Fruit fly (Drosophila melanogaster) whole organism, embryonic: ENCODE measurements around the gene CG13894.

Source experiments
- Antp ChIP-seq: fragments of 200-800 bp; sonication (Bioruptor generic); optimal IDR thresholded peaks from 3 replicates; lab custom pipeline; 2016; ENCODE audit warnings: missing biosample characterization, missing genetic modification characterization
- B-H1 ChIP-seq: fragments of 200-800 bp; sonication (Bioruptor generic); IDR thresholded peaks from 3 replicates; pipeline ENCODE4 v1.3.6; 2022; ENCODE audit warnings: missing biosample characterization, missing genetic modification characterization
- BtbVII ChIP-seq: fragments of 200-800 bp; sonication (Bioruptor generic); optimal IDR thresholded peaks from 3 replicates; lab custom pipeline; 2017; ENCODE audit warnings: missing biosample characterization, mild to moderate bottlenecking, missing genetic modification characterization
- CG10209 ChIP-seq: fragments of 200-800 bp; sonication (Bioruptor generic); optimal IDR thresholded peaks from 3 replicates; lab custom pipeline; 2017; ENCODE audit warnings: missing biosample characterization, mild to moderate bottlenecking, missing genetic modification characterization, missing genetic modification reagents
- CG1024 ChIP-seq: fragments of 200-800 bp; sonication (Bioruptor generic); IDR thresholded peaks from 2 replicates; pipeline ENCODE4 v1.3.6; 2022; ENCODE audit warnings: missing biosample characterization, missing genetic modification characterization
- CG10959 ChIP-seq: fragments of 200-800 bp; sonication (Bioruptor generic); IDR thresholded peaks from 2 replicates; pipeline ENCODE4 v1.3.6; 2022; ENCODE audit warnings: missing biosample characterization, missing genetic modification characterization
- CG11085 ChIP-seq: fragments of 200-800 bp; sonication (Bioruptor generic); IDR thresholded peaks from 2 replicates; pipeline ENCODE4 v1.3.6; 2022; ENCODE audit warnings: missing biosample characterization, missing genetic modification characterization
- CG11504 ChIP-seq: fragments of 200-800 bp; sonication (Bioruptor generic); optimal IDR thresholded peaks from 3 replicates; lab custom pipeline; 2019; ENCODE audit warnings: missing biosample characterization, mild to moderate bottlenecking, missing genetic modification characterization, moderate library complexity
- CG12299 ChIP-seq: fragments of 200-800 bp; sonication (Bioruptor generic); optimal IDR thresholded peaks from 2 replicates; lab custom pipeline; 2018; ENCODE audit warnings: missing biosample characterization, mild to moderate bottlenecking, missing genetic modification characterization
- CG12744 ChIP-seq: fragments of 200-800 bp; sonication (Bioruptor generic); optimal IDR thresholded peaks from 2 replicates; lab custom pipeline; 2016; ENCODE audit warnings: missing biosample characterization, missing genetic modification characterization
- CG14965 ChIP-seq: fragments of 200-800 bp; sonication (Bioruptor generic); optimal IDR thresholded peaks from 2 replicates; lab custom pipeline; 2016; ENCODE audit warnings: missing biosample characterization, missing genetic modification characterization, borderline replicate concordance
- CG18764 ChIP-seq: fragments of 200-800 bp; sonication (Bioruptor generic); optimal IDR thresholded peaks from 3 replicates; lab custom pipeline; 2016; ENCODE audit warnings: missing biosample characterization, missing genetic modification characterization
- CG2712 ChIP-seq: fragments of 200-800 bp; optimal IDR thresholded peaks from 3 replicates; lab custom pipeline; 2019; ENCODE audit warnings: missing biosample characterization, mild to moderate bottlenecking, missing genetic modification characterization, moderate library complexity
- CG3065 ChIP-seq: fragments of 200-800 bp; sonication (Bioruptor generic); optimal IDR thresholded peaks from 2 replicates; lab custom pipeline; 2016; ENCODE audit warnings: missing biosample characterization, missing genetic modification characterization
- CG32772 ChIP-seq: fragments of 200-800 bp; sonication (Bioruptor generic); IDR thresholded peaks from 2 replicates; pipeline ENCODE4 v1.3.6; 2022; ENCODE audit warnings: missing biosample characterization, missing genetic modification characterization
- CG4730 ChIP-seq: fragments of 200-800 bp; sonication (Bioruptor generic); IDR thresholded peaks from 2 replicates; pipeline ENCODE4 v1.3.6; 2022; ENCODE audit warnings: missing biosample characterization, missing genetic modification characterization
- CG6175 ChIP-seq: fragments of 200-800 bp; sonication (Bioruptor generic); IDR thresholded peaks from 3 replicates; pipeline ENCODE4 v1.3.6; 2022; ENCODE audit warnings: missing biosample characterization, missing genetic modification characterization
- CG6683 ChIP-seq: fragments of 200-800 bp; sonication (Bioruptor generic); optimal IDR thresholded peaks from 2 replicates; lab custom pipeline; 2017; ENCODE audit warnings: missing biosample characterization, mild to moderate bottlenecking, missing genetic modification characterization, missing genetic modification reagents
- CG6765 ChIP-seq: fragments of 200-800 bp; sonication (Bioruptor generic); optimal IDR thresholded peaks from 3 replicates; lab custom pipeline; 2017; ENCODE audit warnings: missing biosample characterization, mild to moderate bottlenecking, missing genetic modification characterization
- Doc2 ChIP-seq: fragments of 200-800 bp; sonication (Bioruptor generic); IDR thresholded peaks from 2 replicates; pipeline ENCODE4 v1.3.6; 2022; ENCODE audit warnings: missing biosample characterization, missing genetic modification characterization
- Fer1 ChIP-seq: fragments of 200-800 bp; sonication (Bioruptor generic); optimal IDR thresholded peaks from 2 replicates; lab custom pipeline; 2017; ENCODE audit warnings: missing biosample characterization, mild to moderate bottlenecking, missing genetic modification characterization
- Hr51 ChIP-seq, 2 experiments: fragments of 200-800 bp; sonication (Bioruptor generic); optimal IDR thresholded peaks; 2 replicates in 1 of 2; 3 replicates in 1 of 2; lab custom pipeline; 2016 to 2018; ENCODE audit warnings: missing biosample characterization in 2 of 2, missing genetic modification characterization in 2 of 2, mild to moderate bottlenecking in 1 of 2, moderate library complexity in 1 of 2
- MTF-1 ChIP-seq: fragments of 200-800 bp; sonication (Bioruptor generic); optimal IDR thresholded peaks from 2 replicates; lab custom pipeline; 2018; ENCODE audit warnings: missing biosample characterization, mild to moderate bottlenecking, missing genetic modification characterization, borderline replicate concordance
- Ssrp ChIP-seq: fragments of 200-800 bp; sonication (Bioruptor generic); optimal IDR thresholded peaks from 2 replicates; lab custom pipeline; 2018; ENCODE audit warnings: missing biosample characterization, mild to moderate bottlenecking, missing genetic modification characterization, moderate library complexity
- Vsx1 ChIP-seq: fragments of 200-800 bp; sonication (Bioruptor generic); optimal IDR thresholded peaks from 2 replicates; lab custom pipeline; 2017; ENCODE audit warnings: missing biosample characterization, mild to moderate bottlenecking, missing genetic modification characterization, missing genetic modification reagents
- Xbp1 ChIP-seq: fragments of 200-800 bp; sonication (Bioruptor generic); optimal IDR thresholded peaks from 3 replicates; lab custom pipeline; 2016; ENCODE audit warnings: missing biosample characterization, mild to moderate bottlenecking, missing genetic modification characterization
- ac ChIP-seq: fragments of 200-800 bp; sonication (Bioruptor generic); optimal IDR thresholded peaks from 3 replicates; lab custom pipeline; 2017; ENCODE audit warnings: missing biosample characterization, mild to moderate bottlenecking, missing genetic modification characterization
- chinmo ChIP-seq: fragments of 200-800 bp; sonication (Bioruptor generic); IDR thresholded peaks from 4 replicates; pipeline ENCODE4 v1.3.6; 2022; ENCODE audit warnings: missing biosample characterization, missing genetic modification characterization; ENCODE audit not compliant: partially characterized antibody
- ci ChIP-seq: fragments of 200-800 bp; sonication (Bioruptor generic); IDR thresholded peaks from 3 replicates; pipeline ENCODE4 v1.3.6; 2022; ENCODE audit warnings: missing biosample characterization, missing genetic modification characterization
- crol ChIP-seq: fragments of 200-800 bp; sonication (Bioruptor generic); IDR thresholded peaks from 2 replicates; pipeline ENCODE4 v1.3.6; 2022; ENCODE audit warnings: missing biosample characterization, missing genetic modification characterization
- da ChIP-seq: fragments of 200-800 bp; sonication (Bioruptor generic); optimal IDR thresholded peaks from 2 replicates; lab custom pipeline; 2016; ENCODE audit warnings: missing biosample characterization, missing genetic modification characterization
- dpn ChIP-seq, 2 experiments: fragments of 200-800 bp; sonication (Bioruptor generic); optimal IDR thresholded peaks; 3 replicates each; lab custom pipeline; 2016; ENCODE audit warnings: missing biosample characterization in 2 of 2, missing genetic modification characterization in 2 of 2
- ftz-f1 ChIP-seq: fragments of 200-800 bp; sonication (Bioruptor generic); optimal IDR thresholded peaks from 2 replicates; lab custom pipeline; 2016; ENCODE audit warnings: missing biosample characterization, missing genetic modification characterization
- insv ChIP-seq, 2 experiments: fragments of 200-800 bp; sonication (Bioruptor generic); optimal IDR thresholded peaks; 3 replicates each; lab custom pipeline; 2016 to 2018; ENCODE audit warnings: missing biosample characterization in 2 of 2, missing genetic modification characterization in 2 of 2
- jumu ChIP-seq: fragments of 200-800 bp; sonication (Bioruptor generic); optimal IDR thresholded peaks from 3 replicates; lab custom pipeline; 2016; ENCODE audit warnings: missing biosample characterization, missing genetic modification characterization
- knrl ChIP-seq: fragments of 200-800 bp; sonication (Bioruptor generic); IDR thresholded peaks from 3 replicates; pipeline ENCODE4 v1.3.6; 2022; ENCODE audit warnings: missing biosample characterization, missing genetic modification characterization; ENCODE audit not compliant: partially characterized antibody
- luna ChIP-seq: fragments of 200-800 bp; sonication (Bioruptor generic); optimal IDR thresholded peaks from 2 replicates; lab custom pipeline; 2016; ENCODE audit warnings: missing biosample characterization, missing genetic modification characterization
- nmo ChIP-seq: fragments of 200-800 bp; sonication (Bioruptor generic); optimal IDR thresholded peaks from 2 replicates; lab custom pipeline; 2018; ENCODE audit warnings: missing biosample characterization, mild to moderate bottlenecking, missing genetic modification characterization, moderate library complexity
- odd ChIP-seq: fragments of 200-800 bp; sonication (Bioruptor generic); optimal IDR thresholded peaks from 2 replicates; lab custom pipeline; 2017; ENCODE audit warnings: missing biosample characterization, mild to moderate bottlenecking, missing genetic modification characterization
- onecut ChIP-seq: fragments of 200-800 bp; sonication (Bioruptor generic); IDR thresholded peaks from 2 replicates; pipeline ENCODE4 v1.3.6; 2022; ENCODE audit warnings: missing biosample characterization, missing genetic modification characterization
- org-1 ChIP-seq: fragments of 200-800 bp; sonication (Bioruptor generic); optimal IDR thresholded peaks from 2 replicates; lab custom pipeline; 2017; ENCODE audit warnings: missing biosample characterization, missing genetic modification characterization
- pho ChIP-seq: fragments of 200-800 bp; sonication (Bioruptor generic); optimal IDR thresholded peaks from 2 replicates; lab custom pipeline; 2016; ENCODE audit warnings: missing biosample characterization, missing genetic modification characterization
- phol ChIP-seq: fragments of 200-800 bp; sonication (Bioruptor generic); optimal IDR thresholded peaks from 3 replicates; lab custom pipeline; 2018; ENCODE audit warnings: missing biosample characterization, mild to moderate bottlenecking, missing genetic modification characterization, moderate library complexity
- prd ChIP-seq, 3 experiments: fragments of >200 bp in 2 of 3; fragments of 200-800 bp in 1 of 3; sonication (Bioruptor generic) in 1 of 3; optimal IDR thresholded peaks in 2 of 3; IDR thresholded peaks in 1 of 3; 2 replicates in 2 of 3; 3 replicates in 1 of 3; pipeline versions ENCODE4 v1.3.6 to Lab custom; 2017 to 2022; ENCODE audit warnings: missing biosample characterization in 1 of 3, missing genetic modification characterization in 1 of 3
- psq ChIP-seq: fragments of 200-800 bp; sonication (Bioruptor generic); optimal IDR thresholded peaks from 2 replicates; lab custom pipeline; 2017; ENCODE audit warnings: missing biosample characterization, missing genetic modification characterization
- ro ChIP-seq: fragments of 200-800 bp; sonication (Bioruptor generic); IDR thresholded peaks from 2 replicates; pipeline ENCODE4 v1.3.6; 2022; ENCODE audit warnings: missing biosample characterization, missing genetic modification characterization
- sc ChIP-seq, 3 experiments: fragments of >200 bp in 2 of 3; fragments of 200-800 bp in 1 of 3; sonication (Bioruptor generic) in 1 of 3; optimal IDR thresholded peaks; 2 replicates in 2 of 3; 3 replicates in 1 of 3; lab custom pipeline; 2017; ENCODE audit warnings: mild to moderate bottlenecking in 1 of 3, missing biosample characterization in 1 of 3, missing genetic modification characterization in 1 of 3, missing genetic modification reagents in 1 of 3
- sisA ChIP-seq: fragments of 200-800 bp; sonication (Bioruptor generic); IDR thresholded peaks from 2 replicates; pipeline ENCODE4 v1.3.6; 2022; ENCODE audit warnings: missing biosample characterization, missing genetic modification characterization
- tll ChIP-seq, 2 experiments: fragments of 200-800 bp in 1 of 2; fragments of >200 bp in 1 of 2; sonication (Bioruptor generic) in 1 of 2; optimal IDR thresholded peaks; 2 replicates each; lab custom pipeline; 2017 to 2019; ENCODE audit warnings: missing biosample characterization in 2 of 2, missing genetic modification characterization in 2 of 2, mild to moderate bottlenecking in 1 of 2, moderate library complexity in 1 of 2

Gene CG13894

dm6 chr3L:698748-699367 lies at the start of gene CG13894:
Gene CG13894 (minus strand): TSS chr3L:699144.
- TF ChIP-seq CG4730 (GFP tag; lab: Robert Waterston, UW) (no peak), psq (GFP tag; lab: Kevin White, UChicago) (no peak), CG18764 (no peak), CG6175 (GFP tag; lab: Robert Waterston, UW) (peak; percentile 54; the same call in 2 of the 3 replicates), org-1 (GFP tag; lab: Kevin White, UChicago) (no peak), onecut (GFP tag; lab: Robert Waterston, UW) (no peak), BtbVII (GFP tag; lab: Kevin White, UChicago) (peak; percentile 52), Antp (GFP tag; lab: Kevin White, UChicago) (no peak), da (no peak), Hr51 (GFP tag; optimal IDR thresholded peaks at IDR 0.05; lab: Kevin White, UChicago) (no peak), B-H1 (GFP tag; lab: Robert Waterston, UW) (no peak), Vsx1 (GFP tag; lab: Kevin White, UChicago) (no peak), pho (GFP tag; lab: Kevin White, UChicago) (no peak), ftz-f1 (GFP tag; lab: Kevin White, UChicago) (no peak), ci (GFP tag; lab: Robert Waterston, UW) (peak; percentile 71; the same call in 2 of the 3 replicates), sisA (GFP tag; lab: Robert Waterston, UW) (no peak), CG12744 (no peak), nmo (no peak), CG10959 (GFP tag; lab: Robert Waterston, UW) (no peak), prd (optimal IDR thresholded peaks at IDR 0.05; lab: Kevin White, UChicago) (no peak), prd (GFP tag; IDR thresholded peaks at IDR 0.05; lab: Robert Waterston, UW) (no peak), CG6683 (GFP tag; lab: Kevin White, UChicago) (no peak), knrl (peak; percentile 20; the same call in 1 of the 3 replicates), ac (GFP tag; lab: Kevin White, UChicago) (no peak), CG6765 (GFP tag; lab: Kevin White, UChicago) (no peak), CG11504 (tag; lab: Kevin White, UChicago) (no peak), tll (GFP tag; optimal IDR thresholded peaks at IDR 0.05; lab: Kevin White, UChicago) (no peak), phol (no peak), Xbp1 (GFP tag; lab: Kevin White, UChicago) (no peak), dpn (GFP tag; optimal IDR thresholded peaks at IDR 0.05; lab: Kevin White, UChicago) (no peak), CG11085 (no peak), CG32772 (GFP tag; lab: Robert Waterston, UW) (no peak), CG3065 (GFP tag; lab: Kevin White, UChicago) (no peak), CG10209 (GFP tag; lab: Kevin White, UChicago) (no peak), Fer1 (GFP tag; lab: Kevin White, UChicago) (peak; percentile 29), CG14965 (no peak), sc (optimal IDR thresholded peaks at IDR 0.05; lab: Kevin White, UChicago) (no peak), sc (GFP tag; optimal IDR thresholded peaks at IDR 0.05; lab: Kevin White, UChicago) (no peak), chinmo (GFP tag; lab: Robert Waterston, UW) (peak; percentile 82; the same call in 2 of the 4 replicates), luna (no peak), Ssrp (tag; lab: Kevin White, UChicago) (no peak), ro (GFP tag; lab: Robert Waterston, UW) (no peak), jumu (no peak), CG1024 (GFP tag; lab: Robert Waterston, UW) (no peak), Doc2 (no peak), crol (GFP tag; lab: Robert Waterston, UW) (no peak), CG2712 (tag; lab: Kevin White, UChicago) (no peak), CG12299 (tag; lab: Kevin White, UChicago) (no peak), insv (GFP tag; optimal IDR thresholded peaks at IDR 0.05; lab: Kevin White, UChicago) (peak in 1 of 2 experiments; percentile 2), odd (GFP tag; lab: Kevin White, UChicago) (no peak), MTF-1 (GFP tag; lab: Kevin White, UChicago) (no peak)
